Fruit fly (Drosophila melanogaster) whole organism, embryonic: Measurements from ENCODE around the gene MtnF.

Experiments used
- CG12236 ChIP-seq: fragments of 200-800 bp; sonication (Bioruptor generic); optimal IDR thresholded peaks from 2 replicates; lab custom pipeline; 2016; ENCODE audit warnings: missing biosample characterization, missing genetic modification characterization
- CG13894 ChIP-seq: fragments of 200-800 bp; sonication (Bioruptor generic); optimal IDR thresholded peaks from 3 replicates; lab custom pipeline; 2018; ENCODE audit warnings: missing biosample characterization, mild to moderate bottlenecking, missing genetic modification characterization, moderate library complexity
- CG15073 ChIP-seq: fragments of 200-800 bp; sonication (Bioruptor generic); optimal IDR thresholded peaks from 2 replicates; lab custom pipeline; 2016; ENCODE audit warnings: missing biosample characterization, missing genetic modification characterization
- CG18011 ChIP-seq: fragments of 200-800 bp; sonication (Bioruptor generic); optimal IDR thresholded peaks from 2 replicates; lab custom pipeline; 2017; ENCODE audit warnings: missing biosample characterization, missing genetic modification characterization, mild to moderate bottlenecking, moderate library complexity, missing genotype
- CG3407 ChIP-seq: fragments of 200-800 bp; sonication (Bioruptor generic); optimal IDR thresholded peaks from 2 replicates; lab custom pipeline; 2018; ENCODE audit warnings: missing biosample characterization, mild to moderate bottlenecking, missing genetic modification characterization
- CG4707 ChIP-seq: fragments of 200-800 bp; sonication (Bioruptor generic); optimal IDR thresholded peaks from 2 replicates; lab custom pipeline; 2018; ENCODE audit warnings: missing biosample characterization, mild to moderate bottlenecking, missing genetic modification characterization, moderate library complexity
- CG4730 ChIP-seq: fragments of 200-800 bp; sonication (Bioruptor generic); IDR thresholded peaks from 2 replicates; pipeline ENCODE4 v1.3.6; 2022; ENCODE audit warnings: missing biosample characterization, missing genetic modification characterization
- CG6765 ChIP-seq: fragments of 200-800 bp; sonication (Bioruptor generic); optimal IDR thresholded peaks from 3 replicates; lab custom pipeline; 2017; ENCODE audit warnings: missing biosample characterization, mild to moderate bottlenecking, missing genetic modification characterization
- CG7786 ChIP-seq: fragments of 200-800 bp; sonication (Bioruptor generic); optimal IDR thresholded peaks from 2 replicates; lab custom pipeline; 2016; ENCODE audit warnings: missing biosample characterization, missing genetic modification characterization
- Chrac-16 ChIP-seq: fragments of 200-800 bp; sonication (Bioruptor generic); optimal IDR thresholded peaks from 3 replicates; lab custom pipeline; 2016; ENCODE audit warnings: missing biosample characterization, missing genetic modification characterization
- Dfd ChIP-seq, 2 experiments: fragments of >200 bp; optimal IDR thresholded peaks; 2 replicates each; lab custom pipeline; 2017; ENCODE audit warnings: missing biosample characterization in 2 of 2, missing genetic modification characterization in 2 of 2
- Dip3 ChIP-seq: fragments of 200-800 bp; sonication (Bioruptor generic); optimal IDR thresholded peaks from 3 replicates; lab custom pipeline; 2016; ENCODE audit warnings: missing biosample characterization, missing genetic modification characterization
- Doc2 ChIP-seq: fragments of 200-800 bp; sonication (Bioruptor generic); IDR thresholded peaks from 2 replicates; pipeline ENCODE4 v1.3.6; 2022; ENCODE audit warnings: missing biosample characterization, missing genetic modification characterization
- ERR ChIP-seq: fragments of 200-800 bp; sonication (Bioruptor generic); optimal IDR thresholded peaks from 2 replicates; lab custom pipeline; 2016; ENCODE audit warnings: missing biosample characterization, missing genetic modification characterization
- Ets97D ChIP-seq: fragments of 200-800 bp; sonication (Bioruptor generic); optimal IDR thresholded peaks from 3 replicates; lab custom pipeline; 2016; ENCODE audit warnings: missing biosample characterization, missing genetic modification characterization
- Fer2 ChIP-seq: fragments of 200-800 bp; sonication (Bioruptor generic); optimal IDR thresholded peaks from 2 replicates; lab custom pipeline; 2018; ENCODE audit warnings: missing biosample characterization, mild to moderate bottlenecking, missing genetic modification characterization, moderate library complexity
- Jarid2 ChIP-seq: fragments of 200-800 bp; sonication (Bioruptor generic); optimal IDR thresholded peaks from 3 replicates; lab custom pipeline; 2017; ENCODE audit warnings: mild to moderate bottlenecking, missing biosample characterization, missing genetic modification reagents, missing genetic modification characterization
- MTF-1 ChIP-seq: fragments of 200-800 bp; sonication (Bioruptor generic); optimal IDR thresholded peaks from 2 replicates; lab custom pipeline; 2018; ENCODE audit warnings: missing biosample characterization, mild to moderate bottlenecking, missing genetic modification characterization, borderline replicate concordance
- Max ChIP-seq: fragments of 200-800 bp; sonication (Bioruptor generic); optimal IDR thresholded peaks from 2 replicates; lab custom pipeline; 2016; ENCODE audit warnings: missing biosample characterization, mild to moderate bottlenecking, missing genetic modification characterization
- Oli ChIP-seq: fragments of 200-800 bp; sonication (Bioruptor generic); optimal IDR thresholded peaks from 2 replicates; lab custom pipeline; 2018; ENCODE audit warnings: missing biosample characterization, mild to moderate bottlenecking, missing genetic modification characterization, moderate library complexity
- Pdp1 ChIP-seq, 2 experiments: fragments of 200-800 bp; sonication (Bioruptor generic); optimal IDR thresholded peaks; 3 replicates each; lab custom pipeline; 2016; ENCODE audit warnings: missing biosample characterization in 2 of 2, missing genetic modification characterization in 2 of 2, mild to moderate bottlenecking in 1 of 2, moderate library complexity in 1 of 2
- Sin3A ChIP-seq: fragments of >200 bp; optimal IDR thresholded peaks from 2 replicates; lab custom pipeline; 2018
- abd-A ChIP-seq: fragments of 200-800 bp; sonication (Bioruptor generic); optimal IDR thresholded peaks from 3 replicates; lab custom pipeline; 2019; ENCODE audit warnings: missing biosample characterization, mild to moderate bottlenecking, missing genetic modification characterization, moderate library complexity
- chinmo ChIP-seq: fragments of 200-800 bp; sonication (Bioruptor generic); IDR thresholded peaks from 4 replicates; pipeline ENCODE4 v1.3.6; 2022; ENCODE audit warnings: missing biosample characterization, missing genetic modification characterization; ENCODE audit not compliant: partially characterized antibody
- crc ChIP-seq: fragments of 200-800 bp; sonication (Bioruptor generic); optimal IDR thresholded peaks from 2 replicates; lab custom pipeline; 2016; ENCODE audit warnings: missing biosample characterization, missing genetic modification characterization
- danr ChIP-seq: fragments of 200-800 bp; sonication (Bioruptor generic); IDR thresholded peaks from 2 replicates; pipeline ENCODE4 v1.3.6; 2022; ENCODE audit warnings: missing biosample characterization, missing genetic modification characterization
- emc ChIP-seq: fragments of 200-800 bp; sonication (Bioruptor generic); optimal IDR thresholded peaks from 2 replicates; lab custom pipeline; 2016; ENCODE audit warnings: missing biosample characterization, missing genetic modification characterization
- en ChIP-seq: fragments of 200-800 bp; sonication (Bioruptor generic); optimal IDR thresholded peaks from 2 replicates; lab custom pipeline; 2016; ENCODE audit warnings: missing biosample characterization, missing genetic modification characterization
- ewg ChIP-seq: fragments of 200-800 bp; sonication (Bioruptor generic); optimal IDR thresholded peaks from 3 replicates; lab custom pipeline; 2017; ENCODE audit warnings: mild to moderate bottlenecking, missing biosample characterization, missing genetic modification reagents, missing genetic modification characterization
- fd102C ChIP-seq: fragments of 200-800 bp; sonication (Bioruptor generic); optimal IDR thresholded peaks from 2 replicates; lab custom pipeline; 2018; ENCODE audit warnings: missing biosample characterization, mild to moderate bottlenecking, missing genetic modification characterization, moderate library complexity
- gcm2 ChIP-seq: fragments of 200-800 bp; sonication (Bioruptor generic); optimal IDR thresholded peaks from 2 replicates; lab custom pipeline; 2016; ENCODE audit warnings: missing biosample characterization, missing genetic modification characterization
- gro ChIP-seq: fragments of 200-800 bp; sonication (Bioruptor generic); optimal IDR thresholded peaks from 2 replicates; lab custom pipeline; 2016; ENCODE audit warnings: missing biosample characterization, missing genetic modification characterization
- h ChIP-seq: fragments of >200 bp; optimal IDR thresholded peaks from 2 replicates; lab custom pipeline; 2017
- jigr1 ChIP-seq: fragments of 200-800 bp; sonication (Bioruptor generic); IDR thresholded peaks from 3 replicates; pipeline ENCODE4 v1.3.6; 2022; ENCODE audit warnings: missing biosample characterization, missing genetic modification characterization
- oc ChIP-seq: fragments of 200-800 bp; sonication (Bioruptor generic); optimal IDR thresholded peaks from 2 replicates; lab custom pipeline; 2018; ENCODE audit warnings: missing biosample characterization, mild to moderate bottlenecking, missing genetic modification characterization, moderate library complexity
- onecut ChIP-seq: fragments of 200-800 bp; sonication (Bioruptor generic); IDR thresholded peaks from 2 replicates; pipeline ENCODE4 v1.3.6; 2022; ENCODE audit warnings: missing biosample characterization, missing genetic modification characterization
- pan ChIP-seq, 4 experiments: fragments of >200 bp in 3 of 4; fragments of 200-800 bp in 1 of 4; sonication (Bioruptor generic) in 1 of 4; optimal IDR thresholded peaks in 3 of 4; IDR thresholded peaks in 1 of 4; 2 replicates each; pipeline versions ENCODE4 v1.3.6 to Lab custom; 2017 to 2022; ENCODE audit warnings: missing biosample characterization in 2 of 4, missing genetic modification characterization in 2 of 4, mixed read lengths in 1 of 4
- pb ChIP-seq: fragments of 200-800 bp; sonication (Bioruptor generic); optimal IDR thresholded peaks from 3 replicates; lab custom pipeline; 2016; ENCODE audit warnings: missing biosample characterization, missing genetic modification characterization
- prd ChIP-seq, 3 experiments: fragments of >200 bp in 2 of 3; fragments of 200-800 bp in 1 of 3; sonication (Bioruptor generic) in 1 of 3; optimal IDR thresholded peaks in 2 of 3; IDR thresholded peaks in 1 of 3; 2 replicates in 2 of 3; 3 replicates in 1 of 3; pipeline versions ENCODE4 v1.3.6 to Lab custom; 2017 to 2022; ENCODE audit warnings: missing biosample characterization in 1 of 3, missing genetic modification characterization in 1 of 3
- pum ChIP-seq: fragments of 200-800 bp; sonication (Bioruptor generic); optimal IDR thresholded peaks from 2 replicates; lab custom pipeline; 2016; ENCODE audit warnings: missing biosample characterization, missing genetic modification characterization
- scrt ChIP-seq: fragments of 200-800 bp; sonication (Bioruptor generic); optimal IDR thresholded peaks from 2 replicates; lab custom pipeline; 2018; ENCODE audit warnings: missing biosample characterization, mild to moderate bottlenecking, missing genetic modification characterization, moderate library complexity
- sens ChIP-seq: fragments of 200-800 bp; sonication (Bioruptor generic); peaks from one replicate; lab custom pipeline; 2016; ENCODE audit warnings: missing biosample characterization, missing genetic modification characterization
- slou ChIP-seq: fragments of 200-800 bp; sonication (Bioruptor generic); optimal IDR thresholded peaks from 3 replicates; lab custom pipeline; 2016; ENCODE audit warnings: missing biosample characterization, missing genetic modification characterization
- tna ChIP-seq: fragments of 200-800 bp; sonication (Bioruptor generic); IDR thresholded peaks from 2 replicates; pipeline ENCODE4 v1.3.6; 2022; ENCODE audit warnings: missing biosample characterization, missing genetic modification characterization; ENCODE audit not compliant: partially characterized antibody
- ttk ChIP-seq: fragments of 200-800 bp; sonication (Bioruptor generic); IDR thresholded peaks from 2 replicates; pipeline ENCODE4 v2.1.2; 2022; ENCODE audit warnings: missing biosample characterization, missing genetic modification characterization
- usp ChIP-seq: fragments of >200 bp; optimal IDR thresholded peaks from 2 replicates; lab custom pipeline; 2017; ENCODE audit warnings: missing biosample characterization, missing genetic modification characterization
- vvl ChIP-seq: fragments of 200-800 bp; sonication (Bioruptor generic); IDR thresholded peaks from 2 replicates; pipeline ENCODE4 v1.3.6; 2022; ENCODE audit warnings: missing biosample characterization, missing genetic modification characterization
- zfh1 ChIP-seq: fragments of 200-800 bp; sonication (Bioruptor generic); IDR thresholded peaks from 3 replicates; pipeline ENCODE4 v1.3.6; 2022; ENCODE audit warnings: missing biosample characterization, missing genetic modification characterization

Gene MtnF

DNA sequence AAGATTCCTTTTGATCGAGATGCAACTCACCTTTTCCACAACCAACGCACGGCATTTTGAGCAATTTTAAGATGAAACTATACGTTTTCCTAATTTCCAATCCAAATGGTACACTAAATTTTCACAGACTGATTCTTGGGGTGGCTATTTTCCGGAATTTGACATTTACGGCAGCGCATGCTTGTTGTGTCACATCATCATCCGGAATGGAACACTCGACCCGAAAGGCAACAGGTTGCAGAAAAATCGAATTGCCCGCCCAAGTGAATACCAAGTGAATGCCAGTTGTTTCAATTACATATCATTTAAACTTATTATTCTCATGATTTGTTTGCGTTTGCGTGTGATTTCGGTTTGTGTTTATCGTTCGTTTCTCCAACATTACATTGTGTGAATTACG, at the start of gene MtnF:
Gene MtnF, minus strand, starts transcription at position 209 of the 400 bp plus-strand sequence.
- TF ChIP-seq ewg (GFP tag; lab: Kevin White, UChicago) (peak; percentile 69), emc (no peak), Doc2 (GFP tag; lab: Robert Waterston, UW) (no peak), fd102C (GFP tag; lab: Kevin White, UChicago) (no peak), Ets97D (GFP tag; lab: Kevin White, UChicago) (no peak), Sin3A (lab: Kevin White, UChicago) (no peak), pb (GFP tag; lab: Kevin White, UChicago) (no peak), Fer2 (tag; lab: Kevin White, UChicago) (no peak), scrt (GFP tag; lab: Kevin White, UChicago) (peak; percentile 93), gro (GFP tag; lab: Kevin White, UChicago) (no peak), h (no peak), CG18011 (no peak)

dm6 chr3R:24671662-24672061, 36.7 kb upstream of the MtnF start:
- TF ChIP-seq MTF-1, result no peak
- TF ChIP-seq ERR (GFP tag; lab: Kevin White, UChicago), result no peak
- no peak for TF ChIP-seq pum (GFP tag; lab: Kevin White, UChicago)
- peak; percentile 84 for TF ChIP-seq onecut (GFP tag; lab: Robert Waterston, UW)
- TF ChIP-seq Max, result no peak
- TF ChIP-seq chinmo (GFP tag; lab: Robert Waterston, UW), result 0 out of 4 replicates have a peak, but pooled peaks have one; percentile 6
- no peak for TF ChIP-seq Jarid2 (GFP tag; lab: Kevin White, UChicago)
- no peak for TF ChIP-seq en (GFP tag; lab: Kevin White, UChicago)
- peak; percentile 50 for TF ChIP-seq abd-A (tag; lab: Kevin White, UChicago)
- TF ChIP-seq, all 482 proteins: peak for 3

dm6 chr3R:24667538-24668207, 32.7 kb upstream of the MtnF start:
- TF ChIP-seq chinmo (GFP tag; lab: Robert Waterston, UW) (0 out of 4 replicates have a peak, but pooled peaks have one; percentile 29), Dip3 (GFP tag; lab: Kevin White, UChicago) (no peak), slou (GFP tag; lab: Kevin White, UChicago) (no peak), CG4730 (no peak), vvl (no peak), gcm2 (GFP tag; lab: Kevin White, UChicago) (no peak), Pdp1 (GFP tag; optimal IDR thresholded peaks at IDR 0.05; lab: Kevin White, UChicago) (no peak), Dfd (GFP tag; optimal IDR thresholded peaks at IDR 0.05; lab: Kevin White, UChicago) (no peak), prd (optimal IDR thresholded peaks at IDR 0.05; lab: Kevin White, UChicago) (no peak), prd (GFP tag; IDR thresholded peaks at IDR 0.05; lab: Robert Waterston, UW) (no peak), pan (optimal IDR thresholded peaks at IDR 0.05; lab: Kevin White, UChicago) (no peak), pan (GFP tag; optimal IDR thresholded peaks at IDR 0.05 in 1 of 2, IDR thresholded peaks at IDR 0.05 in 1 of 2) (no peak), oc (no peak), tna (GFP tag; lab: Robert Waterston, UW) (no peak), danr (GFP tag; lab: Robert Waterston, UW) (no peak), jigr1 (GFP tag; lab: Robert Waterston, UW) (no peak), CG6765 (no peak), sens (GFP tag; lab: Kevin White, UChicago) (no peak), CG7786 (no peak), CG12236 (GFP tag; lab: Kevin White, UChicago) (no peak), crc (GFP tag; lab: Kevin White, UChicago) (no peak), ttk (GFP tag; lab: Robert Waterston, UW) (no peak), Oli (tag; lab: Kevin White, UChicago) (no peak), CG4707 (GFP tag; lab: Kevin White, UChicago) (no peak), CG15073 (no peak), zfh1 (no peak), usp (no peak), Chrac-16 (GFP tag; lab: Kevin White, UChicago) (no peak), CG13894 (no peak), CG3407 (no peak)
